Worm (Caenorhabditis elegans): ENCODE data around the gene K02E7.12.

- no peak for TF ChIP-seq ztf-11 (tag; optimal IDR thresholded peaks at IDR 0.05)
- no peak for TF ChIP-seq aly-2 (tag; optimal IDR thresholded peaks at IDR 0.05)
- no peak for TF ChIP-seq nhr-12 (tag; optimal IDR thresholded peaks at IDR 0.05)
- TF ChIP-seq nhr-43 (tag; optimal IDR thresholded peaks at IDR 0.05; ENCODE audit: poor library complexity, severe bottlenecking), result no peak
- no peak for TF ChIP-seq unc-39 (tag; optimal IDR thresholded peaks at IDR 0.05)
- TF ChIP-seq nhr-11 (tag; optimal IDR thresholded peaks at IDR 0.05), result no peak
- TF ChIP-seq egl-27 (tag; optimal IDR thresholded peaks at IDR 0.05), result no peak
- TF ChIP-seq nhr-28 (tag; optimal IDR thresholded peaks at IDR 0.05), result no peak
- no peak for TF ChIP-seq elt-3 (tag; optimal IDR thresholded peaks at IDR 0.05)
- no peak for TF ChIP-seq nhr-237 (tag; optimal IDR thresholded peaks at IDR 0.05)
Observed at ce11 chrII:1088527-1089230, 17.7 kb downstream of the K02E7.12 start.
